Worm (Caenorhabditis elegans) whole organism, L1 larva: ENCODE results near the gene aagr-1.

Source experiments
- dpl-1 ChIP-seq, 3 experiments: fragments of 150-350 bp in 2 of 3; sonication (generic microtip) in 1 of 3; optimal IDR thresholded peaks; 2 replicates each; lab custom pipeline; 2014 to 2017; ENCODE audit warnings: missing biosample characterization in 3 of 3, missing genetic modification characterization in 3 of 3, missing genetic modification reagents in 3 of 3
- egl-13 ChIP-seq: sonication (generic microtip); optimal IDR thresholded peaks from 2 replicates; lab custom pipeline; 2016; ENCODE audit warnings: missing genotype, missing genetic modification reagents, missing genetic modification characterization, missing compliant biosample characterization
- fkh-10 ChIP-seq: sonication (generic microtip); optimal IDR thresholded peaks from 2 replicates; lab custom pipeline; 2017; ENCODE audit warnings: missing biosample characterization, missing genetic modification reagents, missing genetic modification characterization
- grh-1 ChIP-seq: fragments of 200-800 bp; sonication (Bioruptor generic); IDR thresholded peaks from 2 replicates; pipeline ENCODE4 v1.3.6; 2022; ENCODE audit warnings: missing genetic modification reagents, missing genetic modification characterization, missing compliant biosample characterization
- nhr-47 ChIP-seq: sonication (generic microtip); optimal IDR thresholded peaks from 2 replicates; lab custom pipeline; 2016; ENCODE audit warnings: mild to moderate bottlenecking, missing genetic modification characterization, moderate library complexity, missing compliant biosample characterization
- unc-86 ChIP-seq: sonication (generic microtip); optimal IDR thresholded peaks from 2 replicates; lab custom pipeline; 2016; ENCODE audit warnings: missing genetic modification characterization, missing compliant biosample characterization
- zag-1 ChIP-seq: fragments of 150-350 bp; optimal IDR thresholded peaks from 2 replicates; lab custom pipeline; 2014; ENCODE audit warnings: missing biosample characterization, missing genetic modification characterization

ce11 chrIV:8342385-8342784, 23.9 kb upstream of the aagr-1 start, which contains the start of gene lgc-5:
- TF ChIP-seq fkh-10 (GFP tag; lab: Kevin White, UChicago) = no peak
- no peak for TF ChIP-seq grh-1 (GFP tag; lab: Robert Waterston, UW)
- TF ChIP-seq nhr-47 (tag; lab: Kevin White, UChicago) = no peak
- TF ChIP-seq zag-1 (tag; lab: Kevin White, UChicago) = no peak
- TF ChIP-seq unc-86 (tag; lab: Kevin White, UChicago) = no peak
- TF ChIP-seq egl-13 = no peak
- no peak for TF ChIP-seq dpl-1 (GFP tag; optimal IDR thresholded peaks at IDR 0.05; lab: Kevin White, UChicago)
